Worm (Caenorhabditis elegans): ENCODE data around the gene F23H12.10.

DNA sequence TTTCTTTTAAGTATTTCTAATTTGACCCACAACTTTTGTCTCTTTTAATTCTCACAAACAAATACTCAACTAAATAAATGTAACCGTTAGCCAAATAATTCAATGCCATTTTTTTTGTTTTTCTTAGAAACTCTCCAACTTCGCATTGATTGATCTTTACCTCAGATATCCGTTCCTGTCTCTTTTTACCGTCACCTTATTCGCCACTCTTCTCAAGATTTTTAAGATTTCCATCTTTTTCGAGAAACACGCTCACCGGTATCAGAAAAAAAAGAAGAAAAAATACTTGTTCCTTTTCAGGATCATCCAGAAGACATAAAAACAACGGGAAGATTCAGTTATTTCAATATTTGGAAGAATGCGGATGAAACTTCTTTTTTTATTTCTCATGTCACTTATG lies 15.7 kb downstream of the F23H12.10 start, which contains the start of gene F23H12.5:
- no peak for TF ChIP-seq bed-3 (GFP tag; optimal IDR thresholded peaks at IDR 0.05)
- TF ChIP-seq unc-62 (GFP tag; optimal IDR thresholded peaks at IDR 0.05): no peak
- no peak for TF ChIP-seq lsy-2 (tag; optimal IDR thresholded peaks at IDR 0.05)
- TF ChIP-seq lin-13 (tag; optimal IDR thresholded peaks at IDR 0.05): no peak
- no peak for TF ChIP-seq blmp-1 (tag; optimal IDR thresholded peaks at IDR 0.05)
- no peak for TF ChIP-seq snpc-4 (tag; optimal IDR thresholded peaks at IDR 0.05)
- no peak for TF ChIP-seq zip-8 (tag; optimal IDR thresholded peaks at IDR 0.05)
- no peak for TF ChIP-seq nhr-237 (tag; optimal IDR thresholded peaks at IDR 0.05)
- TF ChIP-seq pha-4 (tag; optimal IDR thresholded peaks at IDR 0.05): no peak
- TF ChIP-seq nhr-12 (tag; optimal IDR thresholded peaks at IDR 0.05): no peak
- no peak for TF ChIP-seq ztf-11 (tag; optimal IDR thresholded peaks at IDR 0.05)
- TF ChIP-seq nhr-28 (tag; optimal IDR thresholded peaks at IDR 0.05): no peak

Data from whole organism, mixed stage, embryonic.